Worm (Caenorhabditis elegans): ENCODE data around the gene str-52.
A peak's percentile ranks its signal among the peaks of the same experiment; 100 is the strongest.

Gene str-52

DNA sequence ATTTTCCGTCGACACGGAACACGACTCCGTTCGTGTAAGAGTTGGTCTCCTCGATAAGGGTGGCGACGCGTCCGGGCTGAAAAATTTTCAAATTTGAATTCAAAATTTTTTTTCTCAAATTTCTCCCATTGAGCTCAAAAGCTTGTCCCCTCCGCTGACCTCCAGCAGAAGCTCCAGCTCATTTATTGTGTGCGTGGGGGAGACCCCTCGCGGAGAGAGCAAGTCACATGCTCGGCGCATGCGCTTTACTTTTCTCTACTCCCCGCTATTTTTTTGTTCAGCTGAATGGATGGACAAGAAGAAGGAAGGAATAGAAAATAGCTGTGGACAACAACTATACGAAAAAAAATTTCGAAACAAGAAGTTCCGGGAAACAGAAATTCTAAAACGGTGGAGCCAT lies 12.4 kb downstream of the str-52 start:
- TF ChIP-seq ama-1 (optimal IDR thresholded peaks at IDR 0.05) (no peak), elt-1 (tag; optimal IDR thresholded peaks at IDR 0.05) (no peak), zag-1 (tag; optimal IDR thresholded peaks at IDR 0.05) (peak; percentile 83), ztf-11 (tag; optimal IDR thresholded peaks at IDR 0.05) (no peak), egl-27 (tag; optimal IDR thresholded peaks at IDR 0.05) (peak; percentile 11), nhr-129 (tag; optimal IDR thresholded peaks at IDR 0.05) (peak; percentile 78), nhr-77 (tag; optimal IDR thresholded peaks at IDR 0.05) (no peak), peb-1 (tag; optimal IDR thresholded peaks at IDR 0.05) (no peak), Y55F3AM.14 (GFP tag; optimal IDR thresholded peaks at IDR 0.05) (peak; percentile 78), sma-9 (GFP tag; optimal IDR thresholded peaks at IDR 0.05) (peak; percentile 93), sma-9 (tag; optimal IDR thresholded peaks at IDR 0.05) (no peak), lin-11 (tag; optimal IDR thresholded peaks at IDR 0.05) (peak; percentile 64), nhr-237 (tag; optimal IDR thresholded peaks at IDR 0.05) (no peak), sem-4 (tag; optimal IDR thresholded peaks at IDR 0.05) (peak; percentile 69), lin-13 (GFP tag; optimal IDR thresholded peaks at IDR 0.05) (peak; percentile 50), nhr-10 (tag; optimal IDR thresholded peaks at IDR 0.05) (no peak), nhr-23 (tag; optimal IDR thresholded peaks at IDR 0.05) (no peak), unc-55 (GFP tag; optimal IDR thresholded peaks at IDR 0.05) (peak; percentile 59), unc-62 (GFP tag; optimal IDR thresholded peaks at IDR 0.05) (no peak), mab-5 (tag; optimal IDR thresholded peaks at IDR 0.05) (no peak), R02D3.7 (tag; optimal IDR thresholded peaks at IDR 0.05) (no peak), sma-3 (GFP tag; optimal IDR thresholded peaks at IDR 0.05) (no peak), alr-1 (tag; optimal IDR thresholded peaks at IDR 0.05) (no peak), aly-2 (tag; optimal IDR thresholded peaks at IDR 0.05) (no peak), mbf-1 (tag; optimal IDR thresholded peaks at IDR 0.05) (no peak), mdl-1 (tag; optimal IDR thresholded peaks at IDR 0.05) (peak; percentile 58 to 86), lsy-2 (tag; optimal IDR thresholded peaks at IDR 0.05) (peak in 1 of 2 experiments; percentile 68), ztf-4 (tag; optimal IDR thresholded peaks at IDR 0.05) (peak; percentile 29), ceh-16 (tag; optimal IDR thresholded peaks at IDR 0.05) (no peak), blmp-1 (tag; optimal IDR thresholded peaks at IDR 0.05; ENCODE audit: insufficient read depth) (no peak), snpc-4 (tag; optimal IDR thresholded peaks at IDR 0.05) (no peak), nhr-6 (tag; optimal IDR thresholded peaks at IDR 0.05) (no peak), nhr-25 (tag; optimal IDR thresholded peaks at IDR 0.05) (no peak), nhr-11 (tag; optimal IDR thresholded peaks at IDR 0.05) (no peak), ztf-1 (GFP tag; conservative IDR thresholded peaks at IDR 0.05) (no peak), fos-1 (tag; optimal IDR thresholded peaks at IDR 0.05) (peak; percentile 9), lin-39 (tag; optimal IDR thresholded peaks at IDR 0.05) (no peak), crh-2 (tag; optimal IDR thresholded peaks at IDR 0.05) (peak; percentile 62), gmeb-1 (tag; optimal IDR thresholded peaks at IDR 0.05) (no peak), F13H6.1 (tag; optimal IDR thresholded peaks at IDR 0.05) (peak; percentile 87), unc-39 (tag; optimal IDR thresholded peaks at IDR 0.05) (no peak), dmd-4 (tag; optimal IDR thresholded peaks at IDR 0.05) (no peak), ceh-82 (tag; optimal IDR thresholded peaks at IDR 0.05) (no peak), ZK546.5 (tag; optimal IDR thresholded peaks at IDR 0.05) (no peak), nhr-12 (tag; optimal IDR thresholded peaks at IDR 0.05) (no peak), elt-3 (tag; optimal IDR thresholded peaks at IDR 0.05) (no peak), skn-1 (tag; optimal IDR thresholded peaks at IDR 0.05) (no peak), nhr-21 (tag; optimal IDR thresholded peaks at IDR 0.05) (no peak), C34F6.9 (tag; optimal IDR thresholded peaks at IDR 0.05) (peak; percentile 84)
